Fruit fly (Drosophila melanogaster) whole organism, pupa: ENCODE data around the gene Pp2B-14D.

Source experiments
- CG10348 ChIP-seq: fragments of 200-800 bp; sonication (Bioruptor generic); IDR thresholded peaks from 2 replicates; pipeline ENCODE4 v1.3.6; 2022; ENCODE audit warnings: missing biosample characterization, missing genetic modification characterization
- CG13204 ChIP-seq: fragments of 200-800 bp; sonication (Bioruptor generic); optimal IDR thresholded peaks from 2 replicates; lab custom pipeline; 2018; ENCODE audit warnings: missing biosample characterization, mild to moderate bottlenecking, missing genetic modification characterization, moderate library complexity
- CG17806 ChIP-seq: fragments of 200-800 bp; sonication (Bioruptor generic); optimal IDR thresholded peaks from 2 replicates; lab custom pipeline; 2018; ENCODE audit warnings: missing biosample characterization, mild to moderate bottlenecking, missing genetic modification characterization, moderate library complexity
- CG32121 ChIP-seq: fragments of 200-800 bp; sonication (Bioruptor generic); IDR thresholded peaks from 2 replicates; pipeline ENCODE4 v1.3.6; 2022; ENCODE audit warnings: missing biosample characterization, missing genetic modification characterization
- EcR ChIP-seq: fragments of 200-800 bp; sonication (Bioruptor generic); optimal IDR thresholded peaks from 3 replicates; lab custom pipeline; 2019; ENCODE audit warnings: missing biosample characterization, missing genetic modification characterization, mild to moderate bottlenecking, moderate library complexity, missing genetic modification reagents

DNA sequence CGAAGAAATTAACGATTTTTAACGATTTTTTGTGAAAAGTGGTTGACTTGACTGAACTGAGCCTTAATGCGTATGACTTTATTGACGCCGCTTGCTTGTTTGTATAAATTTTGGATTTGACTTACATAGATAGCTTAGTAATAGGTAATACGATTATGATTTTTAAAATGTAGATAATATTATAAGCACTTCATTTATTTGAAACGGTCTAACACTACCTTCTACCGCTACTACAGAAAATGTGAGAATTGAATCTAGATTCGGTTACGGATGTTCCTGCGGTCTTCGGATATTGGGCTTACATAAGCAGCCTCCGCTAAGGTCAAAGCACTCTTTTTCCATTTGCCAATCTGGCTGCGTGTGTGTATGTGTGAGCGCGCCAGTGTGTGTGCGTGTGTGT, 34.5 kb downstream of the Pp2B-14D start, which contains the start of gene Cnx14D:
- TF ChIP-seq CG32121 (GFP tag; lab: Robert Waterston, UW), result no peak
- no peak for TF ChIP-seq CG17806 (tag; lab: Kevin White, UChicago)
- no peak for TF ChIP-seq EcR
- TF ChIP-seq CG13204 (GFP tag; lab: Kevin White, UChicago), result no peak
- TF ChIP-seq CG10348 (GFP tag; lab: Robert Waterston, UW), result no peak
